Worm (Caenorhabditis elegans): ENCODE measurements around the gene heh-1.

ce11 chrIII:3200563-3200962, 1.2 kb upstream of the heh-1 start:
- TF ChIP-seq pha-4 (tag; optimal IDR thresholded peaks at IDR 0.05) (no peak), ceh-31 (tag; optimal IDR thresholded peaks at IDR 0.05) (no peak), hlh-13 (GFP tag; optimal IDR thresholded peaks at IDR 0.05) (no peak), hlh-30 (tag; optimal IDR thresholded peaks at IDR 0.05; ENCODE audit: insufficient read depth) (no peak), pax-1 (tag; optimal IDR thresholded peaks at IDR 0.05) (no peak)

All from whole organism, late embryonic.